Fruit fly (Drosophila melanogaster) whole organism, prepupa: Measurements from ENCODE around the gene GstD2.

Experiments
- Blimp-1 ChIP-seq: fragments of 200-800 bp; sonication (Bioruptor generic); optimal IDR thresholded peaks from 3 replicates; lab custom pipeline; 2017; ENCODE audit warnings: missing biosample characterization, missing genetic modification characterization, mild to moderate bottlenecking, moderate library complexity, missing genetic modification reagents
- CG10631 ChIP-seq: fragments of 200-800 bp; sonication (Bioruptor generic); optimal IDR thresholded peaks from 2 replicates; lab custom pipeline; 2016; ENCODE audit warnings: missing biosample characterization, missing genetic modification characterization
- CG15336 ChIP-seq: fragments of 200-800 bp; sonication (Bioruptor generic); IDR thresholded peaks from 2 replicates; pipeline ENCODE4 v1.3.6; 2022; ENCODE audit warnings: missing biosample characterization, missing genetic modification characterization
- CG3032 ChIP-seq: fragments of 200-800 bp; optimal IDR thresholded peaks from 2 replicates; lab custom pipeline; 2019; ENCODE audit warnings: missing biosample characterization, mild to moderate bottlenecking, missing genetic modification characterization, moderate library complexity
- CG4318 ChIP-seq: fragments of 200-800 bp; sonication (Bioruptor generic); optimal IDR thresholded peaks from 3 replicates; lab custom pipeline; 2017; ENCODE audit warnings: missing biosample characterization, mild to moderate bottlenecking, missing genetic modification characterization
- CG6163 ChIP-seq: fragments of 200-800 bp; sonication (Bioruptor generic); IDR thresholded peaks from 3 replicates; pipeline ENCODE4 v1.3.6; 2022; ENCODE audit warnings: missing biosample characterization, missing genetic modification characterization
- CG6808 ChIP-seq: fragments of 200-800 bp; sonication (Bioruptor generic); optimal IDR thresholded peaks from 3 replicates; lab custom pipeline; 2017; ENCODE audit warnings: missing biosample characterization, missing genetic modification characterization, mild to moderate bottlenecking, moderate library complexity, missing genetic modification reagents
- Eip78C ChIP-seq: fragments of 200-800 bp; sonication (Bioruptor generic); peaks from one replicate; lab custom pipeline; 2016; ENCODE audit warnings: missing biosample characterization, missing genetic modification characterization
- Ets21C ChIP-seq: fragments of 200-800 bp; sonication (Bioruptor generic); optimal IDR thresholded peaks from 3 replicates; lab custom pipeline; 2016; ENCODE audit warnings: missing biosample characterization, missing genetic modification characterization
- Ets96B ChIP-seq: fragments of 200-800 bp; optimal IDR thresholded peaks from 2 replicates; lab custom pipeline; 2019; ENCODE audit warnings: missing biosample characterization, mild to moderate bottlenecking, missing genetic modification characterization, moderate library complexity
- Lpt ChIP-seq: fragments of 200-800 bp; sonication (Bioruptor generic); optimal IDR thresholded peaks from 3 replicates; lab custom pipeline; 2016; ENCODE audit warnings: missing biosample characterization, missing genetic modification characterization
- Met ChIP-seq: fragments of 200-800 bp; sonication (Bioruptor generic); optimal IDR thresholded peaks from 3 replicates; lab custom pipeline; 2016; ENCODE audit warnings: missing biosample characterization, missing genetic modification characterization
- ss ChIP-seq, 2 experiments: fragments of 200-800 bp; sonication (Bioruptor generic); optimal IDR thresholded peaks; 2 replicates in 1 of 2; 3 replicates in 1 of 2; lab custom pipeline; 2017 to 2018; ENCODE audit warnings: mild to moderate bottlenecking in 2 of 2, missing biosample characterization in 2 of 2, missing genetic modification characterization in 2 of 2, moderate library complexity in 1 of 2
- svp ChIP-seq: fragments of 200-800 bp; sonication (Bioruptor generic); peaks from one replicate; lab custom pipeline; 2016; ENCODE audit warnings: missing biosample characterization, missing genetic modification characterization

dm6 chr3R:12376828-12377227, 5.1 kb downstream of the GstD2 start, which contains the start of gene GstD6:
- TF ChIP-seq Eip78C (GFP tag; lab: Kevin White, UChicago) (no peak), Met (GFP tag; lab: Kevin White, UChicago) (no peak), Ets21C (GFP tag; lab: Kevin White, UChicago) (no peak), svp (GFP tag; lab: Kevin White, UChicago) (no peak), CG15336 (GFP tag; lab: Robert Waterston, UW) (no peak), Lpt (no peak), Blimp-1 (GFP tag; lab: Kevin White, UChicago) (no peak), CG3032 (no peak), CG10631 (GFP tag; lab: Kevin White, UChicago) (no peak), ss (GFP tag; optimal IDR thresholded peaks at IDR 0.05; lab: Kevin White, UChicago) (no peak), Ets96B (tag; lab: Kevin White, UChicago) (no peak), CG4318 (GFP tag; lab: Kevin White, UChicago) (no peak), CG6163 (no peak), CG6808 (GFP tag; lab: Kevin White, UChicago) (no peak)
